Worm (Caenorhabditis elegans) whole organism, L4 larva: Measurements from ENCODE around the gene M163.1.

Source experiments
- D1046.2 ChIP-seq: fragments of 200-800 bp; sonication (Bioruptor generic); IDR thresholded peaks from 2 replicates; pipeline ENCODE4 v1.3.6; 2022; ENCODE audit warnings: missing genetic modification characterization, missing compliant biosample characterization
- Y48G9A.11 ChIP-seq: fragments of 200-800 bp; sonication (Bioruptor generic); IDR thresholded peaks from 2 replicates; pipeline ENCODE4 v1.3.6; 2022; ENCODE audit warnings: missing genetic modification reagents, missing genetic modification characterization, missing compliant biosample characterization
- aly-2 ChIP-seq: sonication (generic microtip); optimal IDR thresholded peaks from 2 replicates; lab custom pipeline; 2018; ENCODE audit warnings: missing biosample characterization, missing genetic modification characterization
- arid-1 ChIP-seq: fragments of 200-800 bp; sonication (Bioruptor generic); conservative IDR thresholded peaks from 2 replicates; pipeline ENCODE4 v1.3.6; 2022; ENCODE audit warnings: missing genetic modification reagents, missing genetic modification characterization, missing compliant biosample characterization
- attf-4 ChIP-seq: sonication (generic microtip); optimal IDR thresholded peaks from 3 replicates; lab custom pipeline; 2017; ENCODE audit warnings: missing biosample characterization, missing genetic modification characterization
- ceh-20 ChIP-seq: fragments of 200-800 bp; sonication (Bioruptor generic); IDR thresholded peaks from 2 replicates; pipeline ENCODE4 v1.3.6; 2022; ENCODE audit warnings: missing genetic modification reagents, missing genetic modification characterization, missing compliant biosample characterization
- ctbp-1 ChIP-seq: fragments of 200-800 bp; sonication (Bioruptor generic); IDR thresholded peaks from 2 replicates; pipeline ENCODE4 v1.3.6; 2022; ENCODE audit warnings: missing genetic modification reagents, missing genetic modification characterization, missing compliant biosample characterization
- dmd-6 ChIP-seq: fragments of 200-800 bp; sonication (Bioruptor generic); IDR thresholded peaks from 2 replicates; pipeline ENCODE4 v1.3.6; 2022; ENCODE audit warnings: missing genetic modification reagents, missing genetic modification characterization, missing compliant biosample characterization
- dmd-8 ChIP-seq: fragments of 200-800 bp; sonication (Bioruptor generic); IDR thresholded peaks from 2 replicates; pipeline ENCODE4 v1.3.6; 2022; ENCODE audit warnings: missing genetic modification characterization, missing compliant biosample characterization
- dve-1 ChIP-seq: sonication (generic microtip); optimal IDR thresholded peaks from 2 replicates; lab custom pipeline; 2017; ENCODE audit warnings: antibody characterized with exemption, mild to moderate bottlenecking, missing genetic modification characterization, missing compliant biosample characterization; ENCODE audit not compliant: insufficient read depth
- egl-27 ChIP-seq: sonication (generic microtip); optimal IDR thresholded peaks from 3 replicates; lab custom pipeline; 2017; ENCODE audit warnings: missing biosample characterization, missing genetic modification reagents, missing genetic modification characterization
- hif-1 ChIP-seq, 2 experiments: sonication (generic microtip); optimal IDR thresholded peaks; 2 replicates each; lab custom pipeline; 2016 to 2017; ENCODE audit warnings: missing compliant biosample characterization in 2 of 2, missing genetic modification characterization in 2 of 2, missing genetic modification reagents in 2 of 2, missing genotype in 2 of 2, mild to moderate bottlenecking in 1 of 2
- hlh-11 ChIP-seq: fragments of 200-800 bp; sonication (Bioruptor generic); optimal IDR thresholded peaks from 2 replicates; lab custom pipeline; 2018; ENCODE audit warnings: mild to moderate bottlenecking, missing genetic modification characterization, missing compliant biosample characterization
- lin-13 ChIP-seq: fragments of 150-350 bp; optimal IDR thresholded peaks from 2 replicates; lab custom pipeline; 2014; ENCODE audit warnings: missing biosample characterization, missing genetic modification reagents, missing genetic modification characterization
- lir-3 ChIP-seq: sonication (generic microtip); optimal IDR thresholded peaks from 2 replicates; lab custom pipeline; 2016; ENCODE audit warnings: mild to moderate bottlenecking, missing genetic modification characterization, missing compliant biosample characterization
- lsy-2 ChIP-seq, 2 experiments: fragments of 150-350 bp in 1 of 2; sonication (generic microtip) in 1 of 2; optimal IDR thresholded peaks; 2 replicates each; lab custom pipeline; 2014 to 2017; ENCODE audit warnings: missing biosample characterization in 2 of 2, missing genetic modification characterization in 2 of 2
- mdl-1 ChIP-seq, 2 experiments: fragments of 150-350 bp in 1 of 2; sonication (generic microtip) in 1 of 2; optimal IDR thresholded peaks; 2 replicates each; lab custom pipeline; 2014 to 2017; ENCODE audit warnings: missing biosample characterization in 2 of 2, missing genetic modification characterization in 2 of 2
- mdt-29 ChIP-seq: fragments of 200-800 bp; sonication (Bioruptor generic); IDR thresholded peaks from 2 replicates; pipeline ENCODE4 v1.3.6; 2022; ENCODE audit warnings: missing genetic modification reagents, missing genetic modification characterization, missing compliant biosample characterization
- mep-1 ChIP-seq: fragments of 150-350 bp; sonication (generic microtip); optimal IDR thresholded peaks from 3 replicates; lab custom pipeline; 2014; ENCODE audit warnings: missing biosample characterization, missing genetic modification characterization
- mes-2 ChIP-seq: sonication (generic microtip); optimal IDR thresholded peaks from 2 replicates; lab custom pipeline; 2016; ENCODE audit warnings: missing genotype, mild to moderate bottlenecking, missing genetic modification characterization, missing compliant biosample characterization; ENCODE audit not compliant: poor library complexity, severe bottlenecking
- mxl-2 ChIP-seq: fragments of 200-800 bp; sonication (Bioruptor generic); conservative IDR thresholded peaks from 2 replicates; pipeline ENCODE4 v1.3.6; 2022; ENCODE audit warnings: missing genetic modification reagents, missing genetic modification characterization, missing compliant biosample characterization
- nhr-102 ChIP-seq: sonication (generic microtip); optimal IDR thresholded peaks from 2 replicates; lab custom pipeline; 2016; ENCODE audit warnings: mild to moderate bottlenecking, missing genetic modification characterization, moderate library complexity, missing compliant biosample characterization
- nhr-111 ChIP-seq: fragments of 200-800 bp; sonication (Bioruptor generic); optimal IDR thresholded peaks from 2 replicates; lab custom pipeline; 2018; ENCODE audit warnings: mild to moderate bottlenecking, missing genetic modification characterization, missing compliant biosample characterization
- nhr-237 ChIP-seq: sonication (generic microtip); optimal IDR thresholded peaks from 2 replicates; lab custom pipeline; 2017; ENCODE audit warnings: missing biosample characterization, missing genetic modification characterization
- nhr-48 ChIP-seq: sonication (generic microtip); optimal IDR thresholded peaks from 2 replicates; lab custom pipeline; 2016; ENCODE audit warnings: mild to moderate bottlenecking, missing genetic modification characterization, missing compliant biosample characterization
- pha-4 ChIP-seq, 2 experiments: fragments of 150-350 bp in 1 of 2; fragments of 200-800 bp in 1 of 2; sonication (Bioruptor generic) in 1 of 2; IDR thresholded peaks in 1 of 2; optimal IDR thresholded peaks in 1 of 2; 2 replicates each; pipeline versions ENCODE4 v1.3.6 to Lab custom; 2014 to 2022; ENCODE audit warnings: missing genetic modification characterization in 2 of 2, missing genetic modification reagents in 2 of 2, missing biosample characterization in 1 of 2, missing compliant biosample characterization in 1 of 2
- php-3 ChIP-seq: fragments of 200-800 bp; sonication (Bioruptor generic); IDR thresholded peaks from 2 replicates; pipeline ENCODE4 v1.3.6; 2022; ENCODE audit warnings: missing genetic modification reagents, missing genetic modification characterization, missing compliant biosample characterization
- rbr-2 ChIP-seq: sonication (generic microtip); optimal IDR thresholded peaks from 2 replicates; lab custom pipeline; 2016; ENCODE audit warnings: missing genotype, missing genetic modification characterization, missing compliant biosample characterization
- sdz-12 ChIP-seq: fragments of 200-800 bp; sonication (Bioruptor generic); optimal IDR thresholded peaks from 2 replicates; lab custom pipeline; 2018; ENCODE audit warnings: mild to moderate bottlenecking, missing genetic modification characterization, missing compliant biosample characterization
- set-16 ChIP-seq: fragments of 200-800 bp; sonication (Bioruptor generic); IDR thresholded peaks from 2 replicates; pipeline ENCODE4 v1.3.6; 2022; ENCODE audit warnings: missing genetic modification reagents, missing genetic modification characterization, missing compliant biosample characterization
- snpc-1.2 ChIP-seq: fragments of 200-800 bp; sonication (Bioruptor generic); IDR thresholded peaks from 2 replicates; pipeline ENCODE4 v1.3.6; 2022; ENCODE audit warnings: missing genetic modification reagents, missing genetic modification characterization, missing compliant biosample characterization
- tra-1 ChIP-seq: fragments of 200-800 bp; sonication (Bioruptor generic); IDR thresholded peaks from 2 replicates; pipeline ENCODE4 v1.3.6; 2022; ENCODE audit warnings: missing genetic modification reagents, missing genetic modification characterization, missing compliant biosample characterization
- vab-7 ChIP-seq: fragments of 200-800 bp; sonication (Bioruptor generic); IDR thresholded peaks from 2 replicates; pipeline ENCODE4 v1.3.6; 2022; ENCODE audit warnings: missing genetic modification reagents, missing genetic modification characterization, missing compliant biosample characterization
- zip-11 ChIP-seq: fragments of 200-800 bp; sonication (Bioruptor generic); IDR thresholded peaks from 2 replicates; pipeline ENCODE4 v1.3.6; 2022; ENCODE audit warnings: missing genetic modification characterization, missing compliant biosample characterization
- ztf-7 ChIP-seq: fragments of 150-350 bp; optimal IDR thresholded peaks from 2 replicates; lab custom pipeline; 2014; ENCODE audit warnings: missing biosample characterization, missing genetic modification characterization

Gene M163.1

ce11 chrX:14469284-14469683 is 34.3 kb downstream of the M163.1 start, which contains the start of gene M163.9:
Gene M163.9 (plus strand): TSS chrX:14469584.
- TF ChIP-seq attf-4 (tag; lab: Kevin White, UChicago) (no peak), mes-2 (tag; lab: Kevin White, UChicago) (no peak), rbr-2 (tag; lab: Kevin White, UChicago) (no peak), zip-11 (GFP tag; lab: Robert Waterston, UW) (no peak), lin-13 (GFP tag; lab: Kevin White, UChicago) (no peak), php-3 (GFP tag; lab: Robert Waterston, UW) (no peak), mdl-1 (tag; optimal IDR thresholded peaks at IDR 0.05; lab: Kevin White, UChicago) (no peak), nhr-237 (no peak)

DNA sequence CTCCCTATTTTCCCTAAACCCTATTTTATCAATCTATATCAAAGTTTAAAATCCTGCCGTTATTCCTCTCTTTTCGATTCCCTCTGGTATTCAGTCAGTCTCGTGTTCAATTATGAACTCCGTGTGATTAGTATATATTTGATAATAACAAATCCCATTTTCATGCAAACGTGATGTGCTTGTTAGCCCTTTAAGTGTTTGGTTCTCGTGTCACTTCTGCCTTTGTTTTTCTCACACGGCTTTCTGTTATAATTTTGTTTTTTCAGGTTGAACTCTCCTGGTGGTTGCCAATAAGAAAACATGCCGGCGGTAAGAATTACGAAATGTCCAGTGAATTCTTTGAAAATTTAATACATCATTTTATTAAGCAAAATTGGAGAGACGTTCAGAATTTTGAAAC is 37.1 kb downstream of the M163.1 start, which contains the start of gene M163.21:
M163.21 (plus strand) TSS at position 301 of the 400 bp plus-strand sequence.
- TF ChIP-seq lir-3 (tag; lab: Kevin White, UChicago): no peak
- no peak for TF ChIP-seq mxl-2 (GFP tag; lab: Robert Waterston, UW)
- no peak for TF ChIP-seq ztf-7 (tag; lab: Kevin White, UChicago)
- TF ChIP-seq dve-1 (tag; lab: Kevin White, UChicago): no peak
- no peak for TF ChIP-seq hlh-11 (tag; lab: Kevin White, UChicago)
- TF ChIP-seq nhr-48 (tag; lab: Kevin White, UChicago): no peak
- no peak for TF ChIP-seq lsy-2 (tag; optimal IDR thresholded peaks at IDR 0.05; lab: Kevin White, UChicago)
- TF ChIP-seq nhr-111: no peak
- no peak for TF ChIP-seq snpc-1.2 (GFP tag; lab: Robert Waterston, UW)
- no peak for TF ChIP-seq D1046.2 (GFP tag; lab: Robert Waterston, UW)
- TF ChIP-seq Y48G9A.11 (GFP tag; lab: Robert Waterston, UW): no peak
- no peak for TF ChIP-seq dmd-8 (GFP tag; lab: Robert Waterston, UW)
- TF ChIP-seq mep-1: no peak
- no peak for TF ChIP-seq hif-1 (tag; optimal IDR thresholded peaks at IDR 0.05; lab: Kevin White, UChicago)
- no peak for TF ChIP-seq vab-7 (GFP tag; lab: Robert Waterston, UW)
- TF ChIP-seq, all 104 proteins: peak for 0

ce11 chrX:14465593-14465992 is 38.0 kb downstream of the M163.1 start, which contains the start of gene M163.22:
Gene M163.22 (plus strand): TSS chrX:14465893.
- no peak for TF ChIP-seq mep-1

DNA sequence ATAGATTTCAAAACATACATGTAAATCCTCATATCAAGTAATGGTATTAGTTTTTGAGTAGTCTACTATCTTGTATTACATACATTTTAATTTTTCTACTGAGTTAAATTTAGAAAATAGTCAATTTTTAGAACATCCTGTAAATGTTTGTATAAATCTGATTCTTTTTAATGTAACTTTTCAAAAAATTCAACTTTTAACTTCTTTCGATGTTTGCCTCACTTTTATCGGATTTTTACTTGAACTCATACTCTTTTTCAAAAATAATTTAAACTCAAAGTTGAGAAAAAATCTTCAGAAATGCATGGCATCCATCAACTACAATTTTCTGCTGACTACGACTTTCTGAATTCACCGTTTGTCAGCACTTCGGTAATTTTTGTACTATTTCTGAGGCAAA is 39.1 kb downstream of the M163.1 start, which contains the start of gene M163.7:
M163.7 (plus strand) TSS at position 301 of the 400 bp plus-strand sequence.
- TF ChIP-seq set-16: no peak
- TF ChIP-seq sdz-12 (GFP tag; lab: Kevin White, UChicago): no peak
- TF ChIP-seq dve-1 (tag; lab: Kevin White, UChicago): no peak
- TF ChIP-seq aly-2 (tag; lab: Kevin White, UChicago): no peak
- no peak for TF ChIP-seq ceh-20 (GFP tag; lab: Robert Waterston, UW)
- no peak for TF ChIP-seq tra-1 (GFP tag; lab: Robert Waterston, UW)
- TF ChIP-seq nhr-48 (tag; lab: Kevin White, UChicago): no peak
- no peak for TF ChIP-seq mes-2 (tag; lab: Kevin White, UChicago)
- no peak for TF ChIP-seq dmd-6 (GFP tag; lab: Robert Waterston, UW)
- TF ChIP-seq arid-1 (GFP tag; lab: Robert Waterston, UW): no peak
- TF ChIP-seq egl-27 (tag; lab: Kevin White, UChicago): no peak
- no peak for TF ChIP-seq pha-4 (GFP tag; IDR thresholded peaks at IDR 0.05; lab: Robert Waterston, UW)
- TF ChIP-seq pha-4 (tag; optimal IDR thresholded peaks at IDR 0.05; lab: Kevin White, UChicago): no peak
- no peak for TF ChIP-seq ctbp-1
- no peak for TF ChIP-seq mdt-29 (GFP tag; lab: Robert Waterston, UW)
- no peak for TF ChIP-seq nhr-102
- TF ChIP-seq php-3 (GFP tag; lab: Robert Waterston, UW): no peak
